Worm (Caenorhabditis elegans) whole organism, L4/young adult: ENCODE results near the gene hex-5.

Experiments used
- W03F9.2 ChIP-seq: fragments of 150-350 bp; optimal IDR thresholded peaks from 2 replicates; lab custom pipeline; 2014; ENCODE audit warnings: missing biosample characterization, missing genetic modification characterization
- dao-5 ChIP-seq: sonication (generic microtip); optimal IDR thresholded peaks from 2 replicates; lab custom pipeline; 2016; ENCODE audit warnings: missing genotype, missing genetic modification characterization, moderate library complexity, missing compliant biosample characterization
- him-1 ChIP-seq: sonication (generic microtip); optimal IDR thresholded peaks from 2 replicates; lab custom pipeline; 2016; ENCODE audit warnings: missing genotype, missing genetic modification reagents, missing genetic modification characterization, missing compliant biosample characterization

Gene hex-5

ce11 chrX:14910689-14911088, 5.6 kb upstream of the hex-5 start:
- TF ChIP-seq him-1 (tag; lab: Kevin White, UChicago) (no peak), W03F9.2 (tag; lab: Kevin White, UChicago) (no peak), dao-5 (tag; lab: Kevin White, UChicago) (no peak)

DNA sequence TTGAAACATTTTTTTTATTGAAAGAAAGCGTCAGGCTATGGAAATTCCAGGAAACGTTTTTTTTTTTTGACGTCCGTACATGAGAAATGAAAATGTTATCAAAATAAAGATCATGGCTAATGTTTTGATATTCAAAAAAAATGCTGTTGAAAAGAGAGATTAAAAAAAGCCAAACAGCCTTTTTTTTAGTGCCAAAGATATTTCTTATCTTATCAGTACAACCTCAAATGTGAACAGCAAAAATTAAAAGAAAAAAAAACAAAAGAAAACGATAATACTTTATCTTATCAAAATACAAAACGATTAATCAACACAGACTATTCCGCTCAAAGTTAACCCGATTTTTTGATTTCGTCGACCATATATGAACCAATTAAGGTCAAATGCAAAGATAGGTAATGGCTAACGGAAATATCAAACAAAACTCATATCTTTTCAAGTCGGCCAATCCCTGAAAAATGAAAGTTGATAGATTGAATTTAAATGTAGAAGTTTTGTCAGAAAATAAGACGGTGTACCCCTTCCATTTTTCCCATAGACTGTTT, 2.3 kb upstream of the hex-5 start:
- TF ChIP-seq dao-5 (tag; lab: Kevin White, UChicago): no peak
- TF ChIP-seq W03F9.2 (tag; lab: Kevin White, UChicago): no peak
- no peak for TF ChIP-seq him-1 (tag; lab: Kevin White, UChicago)

DNA sequence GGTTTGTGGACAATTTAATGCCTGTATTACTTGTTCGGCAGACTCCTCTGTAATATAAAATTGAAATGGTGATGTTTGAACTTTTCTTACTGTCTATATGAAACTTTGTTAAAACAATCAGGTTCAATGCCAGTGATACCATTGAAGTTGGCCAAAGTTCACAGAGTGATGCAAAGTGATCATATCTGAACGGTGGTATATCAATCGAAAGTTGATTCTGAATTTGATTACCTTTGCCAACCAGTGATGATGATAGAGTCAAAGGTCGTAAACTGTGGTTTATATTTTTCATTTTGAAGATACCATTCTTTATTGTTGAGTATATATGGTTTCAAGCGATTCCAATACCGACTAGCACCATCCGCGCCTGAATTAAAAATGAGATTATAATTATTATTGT, 1.6 kb downstream of the hex-5 start:
- no peak for TF ChIP-seq dao-5 (tag; lab: Kevin White, UChicago)

ce11 chrX:14900487-14900886, 4.6 kb downstream of the hex-5 start:
- no peak for TF ChIP-seq W03F9.2 (tag; lab: Kevin White, UChicago)
- TF ChIP-seq dao-5 (tag; lab: Kevin White, UChicago): no peak
- no peak for TF ChIP-seq him-1 (tag; lab: Kevin White, UChicago)

ce11 chrX:14898205-14898604, 6.9 kb downstream of the hex-5 start, which contains the start of gene lips-8:
Gene lips-8, plus strand, starts transcription at chrX:14898505.
- TF ChIP-seq him-1 (tag; lab: Kevin White, UChicago) (no peak), W03F9.2 (tag; lab: Kevin White, UChicago) (no peak), dao-5 (tag; lab: Kevin White, UChicago) (no peak)

DNA sequence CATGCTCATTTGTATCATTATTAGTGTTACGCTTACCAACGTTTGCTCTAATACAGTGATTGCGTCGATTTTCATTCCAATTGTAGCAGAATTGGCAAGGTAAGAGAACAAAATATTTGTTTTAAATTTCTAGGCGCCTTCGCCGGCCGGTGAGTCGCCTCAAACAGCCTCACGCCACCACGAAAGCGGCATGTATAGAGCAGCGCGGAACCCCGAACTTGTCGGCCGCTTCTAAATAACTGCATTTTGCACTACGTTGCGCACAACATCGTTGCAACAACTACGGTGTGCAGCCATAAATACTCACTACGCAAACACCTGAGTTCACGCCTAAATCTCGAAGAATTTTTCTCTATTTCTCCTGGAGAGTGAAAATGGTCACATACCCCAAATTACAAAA, 7.9 kb downstream of the hex-5 start:
- TF ChIP-seq him-1 (tag; lab: Kevin White, UChicago): no peak
- TF ChIP-seq dao-5 (tag; lab: Kevin White, UChicago): no peak
- TF ChIP-seq W03F9.2 (tag; lab: Kevin White, UChicago): no peak

- no peak for TF ChIP-seq dao-5 (tag; lab: Kevin White, UChicago)
- no peak for TF ChIP-seq him-1 (tag; lab: Kevin White, UChicago)
- TF ChIP-seq W03F9.2 (tag; lab: Kevin White, UChicago): no peak
Observed at ce11 chrX:14894845-14895244, 10.2 kb downstream of the hex-5 start, which contains the start of gene nac-1. Gene nac-1, plus strand, starts transcription at chrX:14895145.

DNA sequence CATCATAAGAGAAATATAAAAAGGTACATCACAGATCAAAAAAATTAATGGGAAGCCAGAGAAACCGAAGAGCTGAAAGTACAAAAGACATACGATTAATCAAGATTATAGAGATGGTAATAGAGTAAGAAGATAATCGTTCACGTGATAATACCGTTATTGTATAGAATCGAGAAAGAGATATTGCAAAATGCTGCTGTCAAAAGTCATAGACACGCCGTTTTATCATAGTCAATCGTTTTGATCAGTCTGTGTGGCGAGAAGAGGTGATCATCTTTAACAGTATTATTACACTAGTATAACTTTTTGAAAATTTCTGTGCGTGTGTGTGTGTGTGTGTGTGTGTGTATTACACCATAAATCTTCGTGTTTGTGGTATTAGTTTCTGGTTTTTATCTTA, 10.7 kb downstream of the hex-5 start:
- TF ChIP-seq W03F9.2 (tag; lab: Kevin White, UChicago): no peak
- TF ChIP-seq dao-5 (tag; lab: Kevin White, UChicago): no peak
- TF ChIP-seq him-1 (tag; lab: Kevin White, UChicago): no peak

DNA sequence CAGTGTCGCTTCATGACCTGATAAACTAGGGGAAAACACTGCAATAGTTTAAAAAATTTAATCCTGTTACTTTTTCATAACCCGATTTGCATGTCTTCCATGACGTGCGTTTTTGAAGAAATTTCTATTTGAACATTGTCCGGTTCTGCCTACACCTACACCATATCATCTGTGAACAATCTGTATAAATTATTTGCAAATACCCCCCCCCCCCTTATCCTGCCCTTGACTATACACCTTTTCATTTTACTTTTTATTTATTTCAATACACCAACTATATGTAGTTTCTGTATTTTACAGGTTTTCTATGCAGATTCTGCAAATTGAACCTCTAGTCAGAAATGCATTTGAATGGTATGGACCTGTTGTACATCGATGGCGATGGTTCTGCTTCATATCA, 16.9 kb downstream of the hex-5 start, which contains the start of gene daf-6:
Gene daf-6, plus strand, starts transcription at position 301 of the 400 bp plus-strand sequence.
- TF ChIP-seq W03F9.2 (tag; lab: Kevin White, UChicago) (no peak), him-1 (tag; lab: Kevin White, UChicago) (no peak), dao-5 (tag; lab: Kevin White, UChicago) (no peak)

DNA sequence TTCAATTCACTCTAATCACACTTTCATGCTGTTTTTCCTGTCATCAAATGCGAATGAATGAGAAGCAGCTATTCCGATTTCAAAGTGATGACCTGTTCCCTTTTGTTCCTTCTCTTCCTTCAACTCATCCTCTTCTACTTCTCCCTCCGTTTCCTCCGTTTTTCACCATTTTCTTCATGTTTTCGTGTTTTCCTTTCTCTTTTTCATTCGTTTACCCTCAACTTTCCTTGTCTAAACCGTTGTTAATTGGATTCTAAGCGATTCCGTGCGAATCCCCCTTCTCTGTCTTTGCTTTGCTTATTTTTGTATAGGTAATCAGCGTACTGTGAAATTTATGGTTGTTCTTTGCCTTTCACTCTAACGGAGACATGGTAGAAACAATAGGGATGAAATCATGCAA, 19.2 kb downstream of the hex-5 start:
- no peak for TF ChIP-seq W03F9.2 (tag; lab: Kevin White, UChicago)
- no peak for TF ChIP-seq him-1 (tag; lab: Kevin White, UChicago)
- TF ChIP-seq dao-5 (tag; lab: Kevin White, UChicago): no peak

ce11 chrX:14881119-14881518, 23.9 kb downstream of the hex-5 start, which contains the start of gene flp-8:
Gene flp-8, plus strand, starts transcription at chrX:14881419.
- no peak for TF ChIP-seq W03F9.2 (tag; lab: Kevin White, UChicago)
- TF ChIP-seq him-1 (tag; lab: Kevin White, UChicago): no peak
- no peak for TF ChIP-seq dao-5 (tag; lab: Kevin White, UChicago)

DNA sequence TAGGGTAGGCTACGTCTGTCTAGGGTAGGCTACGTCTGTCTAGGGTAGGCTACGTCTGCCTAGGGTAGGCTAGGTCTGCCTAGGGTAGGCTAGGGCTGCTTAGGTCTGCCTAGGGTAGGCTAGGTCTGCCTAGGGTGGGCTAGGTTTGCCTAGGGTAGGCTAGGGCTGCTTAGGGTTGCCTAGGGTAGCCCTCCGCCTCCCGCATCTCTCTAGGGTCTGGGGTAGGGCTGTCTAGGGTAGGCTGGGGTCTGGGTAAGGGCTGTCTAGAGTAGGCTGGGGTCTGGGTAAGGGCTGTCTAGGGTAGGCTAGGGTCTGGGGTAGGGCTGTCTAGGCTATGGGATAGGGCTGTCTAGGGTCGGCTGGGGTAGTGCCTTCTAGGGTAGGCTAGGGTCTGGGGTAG, 27.4 kb downstream of the hex-5 start:
- TF ChIP-seq him-1 (tag; lab: Kevin White, UChicago): no peak
- TF ChIP-seq W03F9.2 (tag; lab: Kevin White, UChicago): no peak
- no peak for TF ChIP-seq dao-5 (tag; lab: Kevin White, UChicago)

DNA sequence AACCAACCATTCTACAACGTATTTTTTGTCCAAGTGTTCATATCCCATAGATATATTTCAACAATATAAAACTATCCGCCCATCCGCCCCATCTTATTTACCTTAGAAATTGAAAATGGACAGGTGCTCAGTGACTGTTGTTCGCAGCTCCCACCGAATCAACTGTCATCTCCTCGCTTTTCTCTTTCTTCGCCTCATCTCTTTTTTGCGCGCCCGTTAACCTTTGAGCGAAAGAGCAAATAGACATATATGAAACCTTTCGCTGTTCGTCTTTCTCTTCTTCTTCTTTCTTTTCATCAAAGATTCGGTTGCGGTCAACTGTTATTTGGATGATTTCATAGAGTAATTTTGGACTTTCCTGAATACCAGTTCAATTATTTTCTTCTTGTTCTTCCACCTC, 29.4 kb downstream of the hex-5 start, which contains the start of gene sssh-1:
Gene sssh-1, plus strand, starts transcription at position 301 of the 400 bp plus-strand sequence.
- no peak for TF ChIP-seq him-1 (tag; lab: Kevin White, UChicago)
- TF ChIP-seq W03F9.2 (tag; lab: Kevin White, UChicago): no peak
- no peak for TF ChIP-seq dao-5 (tag; lab: Kevin White, UChicago)

DNA sequence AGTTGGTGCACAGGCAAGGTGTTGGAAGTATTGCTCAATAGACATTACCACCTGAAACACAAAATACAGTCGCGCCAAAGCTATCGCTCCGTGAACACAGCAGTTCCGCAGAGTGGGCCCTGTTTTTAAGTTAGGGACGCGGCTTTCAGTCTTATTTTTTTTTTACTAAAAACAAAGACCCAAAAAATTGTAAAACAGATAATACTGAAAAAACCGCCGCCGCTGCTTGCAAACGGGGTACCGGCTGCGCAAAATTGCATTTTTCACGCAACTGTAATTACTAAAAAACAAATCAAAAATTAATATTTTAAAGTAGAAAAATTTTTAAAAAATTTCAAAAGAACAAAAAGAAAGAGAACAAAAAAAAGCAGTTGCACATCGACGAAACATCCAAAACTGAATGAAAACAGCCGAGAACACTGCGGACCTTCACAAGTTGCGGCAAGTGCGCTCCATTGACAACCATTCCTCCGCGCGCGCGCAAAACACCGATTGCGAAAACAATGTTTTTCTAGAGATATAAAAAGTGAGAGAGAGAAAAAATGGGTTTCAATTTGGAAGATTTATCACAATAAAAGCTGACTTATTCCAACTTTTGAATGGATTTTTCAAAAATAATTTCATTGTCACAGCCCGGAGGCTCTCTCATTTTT, 32.1 kb downstream of the hex-5 start, which contains the start of gene F31F6.3:
Gene F31F6.3, minus strand, starts transcription at position 51 of the 653 bp plus-strand sequence.
- TF ChIP-seq dao-5 (tag; lab: Kevin White, UChicago) (no peak), him-1 (tag; lab: Kevin White, UChicago) (no peak), W03F9.2 (tag; lab: Kevin White, UChicago) (no peak)
